Worm (Caenorhabditis elegans): ENCODE results near the gene cpf-2.

DNA sequence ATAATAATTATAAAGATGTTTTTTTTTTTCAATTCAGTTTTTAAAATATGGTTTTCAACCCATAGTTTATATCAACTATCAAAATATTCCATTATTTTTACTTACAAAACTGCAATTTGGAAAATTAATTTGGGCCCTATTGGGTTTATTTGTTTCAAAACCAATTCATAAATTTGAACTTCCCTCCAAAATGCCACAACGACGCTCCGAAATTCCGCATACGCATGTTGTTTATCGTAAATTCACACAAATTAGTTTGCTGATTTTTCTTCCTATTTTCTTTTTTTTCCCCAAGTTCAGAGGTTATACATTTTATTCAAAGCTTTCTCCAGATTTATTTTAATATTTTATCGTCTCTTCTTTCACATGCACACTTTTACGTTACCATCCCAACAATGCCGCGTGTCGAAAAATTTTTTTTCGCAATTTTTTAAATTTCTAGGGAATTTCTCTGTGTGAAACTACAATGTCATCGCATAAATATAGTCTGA is 12.2 kb downstream of the cpf-2 start, which contains the start of gene F56A8.3:
- TF ChIP-seq snpc-4 (tag; optimal IDR thresholded peaks at IDR 0.05) (no peak), nhr-237 (tag; optimal IDR thresholded peaks at IDR 0.05) (peak; percentile 13), unc-39 (tag; optimal IDR thresholded peaks at IDR 0.05) (no peak), lin-13 (tag; optimal IDR thresholded peaks at IDR 0.05) (no peak)
